Fruit fly (Drosophila melanogaster) S2 (cell line): ENCODE data around the gene Glyat.
A peak's percentile ranks its signal among the peaks of the same experiment; 100 is the strongest.

Source experiments
- CG8478 ChIP-seq: fragments of >200 bp; optimal IDR thresholded peaks from 2 replicates; lab custom pipeline; 2018
- CTCF ChIP-seq, 2 experiments: fragments of >200 bp; optimal IDR thresholded peaks; 2 replicates each; lab custom pipeline; 2018

Glyat gene

dm6 chr2L:8010602-8011455 is at the start of gene Glyat, which contains the start of gene Tg:
Gene Glyat, minus strand, starts transcription at chr2L:8010652.
Gene Tg, plus strand, starts transcription at chr2L:8011405.
- TF ChIP-seq CG8478 (lab: Kevin White, UChicago) (no peak), CTCF (optimal IDR thresholded peaks at IDR 0.05; lab: Kevin White, UChicago) (no peak)

DNA sequence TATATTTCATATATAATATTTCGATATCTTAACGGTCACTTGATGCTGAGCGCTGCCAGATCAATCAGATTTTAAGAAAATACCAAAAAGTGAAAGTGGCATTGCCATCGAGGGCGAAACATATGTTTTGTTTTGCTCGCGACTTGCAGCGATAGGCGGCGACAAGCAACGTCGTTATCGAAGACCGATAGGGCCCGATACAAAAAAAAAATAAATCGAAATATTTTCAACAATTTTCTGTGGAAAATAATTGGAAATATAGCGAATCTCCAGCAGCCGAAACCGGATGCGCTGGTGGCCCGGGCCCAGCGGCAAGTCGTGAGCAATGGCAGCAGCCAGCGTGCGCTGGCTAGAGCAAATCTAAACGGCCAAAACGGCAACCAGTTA is 32.8 kb upstream of the Glyat start, which contains the start of gene Megf8:
Megf8 (plus strand) TSS at position 190 of the 387 bp plus-strand sequence.
- TF ChIP-seq CTCF (optimal IDR thresholded peaks at IDR 0.05; lab: Kevin White, UChicago), result no peak
- TF ChIP-seq CG8478 (lab: Kevin White, UChicago), result no peak

dm6 chr2L:8042645-8043281 is 32.3 kb upstream of the Glyat start, which contains the start of gene RpL36A:
Gene RpL36A, minus strand, starts transcription at chr2L:8042909.
- no peak for TF ChIP-seq CG8478 (lab: Kevin White, UChicago)
- peak in 1 of 2 experiments; percentile 19 for TF ChIP-seq CTCF (optimal IDR thresholded peaks at IDR 0.05; lab: Kevin White, UChicago)

DNA sequence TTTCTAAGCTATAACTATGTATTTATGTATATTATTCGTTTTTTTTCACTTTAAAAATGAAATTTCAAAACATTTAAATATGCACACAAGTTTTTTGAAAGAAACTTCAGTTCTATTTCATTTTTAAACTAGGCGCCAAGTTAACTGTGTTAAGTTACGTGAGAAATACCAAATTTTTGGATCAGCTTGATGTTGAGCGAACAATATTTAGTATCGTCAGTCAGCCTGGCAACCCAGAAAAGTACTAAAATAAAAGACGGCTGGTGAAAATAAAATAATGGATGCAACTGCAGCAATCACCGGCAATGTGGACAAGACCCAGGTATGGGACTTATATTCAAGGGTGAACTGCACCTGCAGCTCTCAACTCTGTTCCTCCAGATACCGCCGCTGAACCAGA is 30.4 kb upstream of the Glyat start, which contains the start of gene CCDC53:
CCDC53 (plus strand) TSS at position 235 of the 400 bp plus-strand sequence.
- TF ChIP-seq CTCF (optimal IDR thresholded peaks at IDR 0.05; lab: Kevin White, UChicago) (no peak), CG8478 (lab: Kevin White, UChicago) (no peak)

DNA sequence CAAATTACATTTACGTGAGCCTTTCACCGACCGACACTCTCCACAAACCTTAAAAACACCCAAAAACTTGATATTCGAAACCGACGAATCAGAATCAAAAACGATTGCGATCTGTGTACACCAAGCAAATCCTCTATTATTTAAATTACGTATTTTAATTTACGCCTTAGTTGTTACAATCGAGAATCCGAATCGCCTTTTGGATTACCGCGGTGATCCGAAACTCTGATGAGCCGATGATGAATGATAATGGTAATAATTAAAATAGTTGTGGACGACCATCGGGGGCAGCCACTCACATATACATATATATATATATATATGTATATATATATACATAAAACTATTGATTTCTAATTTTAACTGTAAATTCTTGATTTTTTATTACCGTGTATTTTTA is 29.2 kb upstream of the Glyat start, which contains the start of gene CG7367:
CG7367 (minus strand) TSS at position 101 of the 400 bp plus-strand sequence.
- TF ChIP-seq CTCF (optimal IDR thresholded peaks at IDR 0.05; lab: Kevin White, UChicago) (no peak), CG8478 (lab: Kevin White, UChicago) (no peak)

DNA sequence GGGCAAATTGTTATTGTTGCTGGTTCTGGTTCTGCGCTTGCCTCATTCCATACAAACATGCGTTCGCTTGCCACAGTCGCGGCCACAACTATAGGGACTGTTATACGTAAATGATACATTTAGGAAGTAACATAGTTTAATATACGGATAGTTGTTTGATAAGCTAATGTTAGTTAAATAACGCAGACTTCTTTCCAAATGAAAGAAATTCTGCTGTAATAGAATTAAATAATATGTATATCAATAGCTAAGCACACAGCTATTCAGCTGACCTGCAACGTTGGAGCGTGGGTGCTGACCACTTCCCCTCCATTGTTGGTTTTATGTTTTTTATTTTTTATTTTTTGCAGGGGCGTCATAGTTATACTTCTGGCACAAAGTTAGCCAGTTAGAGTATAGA is 24.3 kb upstream of the Glyat start:
- TF ChIP-seq CG8478 (lab: Kevin White, UChicago), result no peak
- TF ChIP-seq CTCF (optimal IDR thresholded peaks at IDR 0.05; lab: Kevin White, UChicago), result no peak

DNA sequence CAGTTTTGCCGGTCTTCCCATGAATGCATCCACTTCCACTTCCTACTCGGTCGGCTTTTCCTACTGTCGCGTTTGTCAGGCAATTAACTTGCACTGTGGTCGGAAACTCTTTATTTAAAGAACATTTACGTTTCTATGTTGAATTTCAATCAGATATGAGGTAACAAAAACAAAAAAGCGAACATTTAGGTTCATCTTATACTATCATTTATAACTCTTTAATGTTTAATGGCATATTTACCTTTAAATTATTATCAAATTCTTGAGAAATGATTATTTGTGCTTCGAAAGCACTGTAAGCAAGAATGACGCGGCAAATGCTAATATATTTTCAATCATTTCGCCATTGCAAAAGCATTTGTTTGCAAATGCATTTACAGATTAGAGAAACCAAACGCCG is 23.3 kb upstream of the Glyat start:
- TF ChIP-seq CTCF (optimal IDR thresholded peaks at IDR 0.05; lab: Kevin White, UChicago), result no peak
- no peak for TF ChIP-seq CG8478 (lab: Kevin White, UChicago)

dm6 chr2L:8031588-8031987 is 21.1 kb upstream of the Glyat start:
- TF ChIP-seq CG8478 (lab: Kevin White, UChicago) (no peak), CTCF (optimal IDR thresholded peaks at IDR 0.05; lab: Kevin White, UChicago) (no peak)

dm6 chr2L:8030693-8031210 is 20.3 kb upstream of the Glyat start, which contains the start of gene Cka:
Gene Cka, plus strand, starts transcription at chr2L:8030721.
- TF ChIP-seq CG8478 (lab: Kevin White, UChicago) (no peak), CTCF (optimal IDR thresholded peaks at IDR 0.05; lab: Kevin White, UChicago) (peak in 1 of 2 experiments; percentile 32)

- no peak for TF ChIP-seq CTCF (optimal IDR thresholded peaks at IDR 0.05; lab: Kevin White, UChicago)
Observed at dm6 chr2L:8030102-8030501, 19.6 kb upstream of the Glyat start.

DNA sequence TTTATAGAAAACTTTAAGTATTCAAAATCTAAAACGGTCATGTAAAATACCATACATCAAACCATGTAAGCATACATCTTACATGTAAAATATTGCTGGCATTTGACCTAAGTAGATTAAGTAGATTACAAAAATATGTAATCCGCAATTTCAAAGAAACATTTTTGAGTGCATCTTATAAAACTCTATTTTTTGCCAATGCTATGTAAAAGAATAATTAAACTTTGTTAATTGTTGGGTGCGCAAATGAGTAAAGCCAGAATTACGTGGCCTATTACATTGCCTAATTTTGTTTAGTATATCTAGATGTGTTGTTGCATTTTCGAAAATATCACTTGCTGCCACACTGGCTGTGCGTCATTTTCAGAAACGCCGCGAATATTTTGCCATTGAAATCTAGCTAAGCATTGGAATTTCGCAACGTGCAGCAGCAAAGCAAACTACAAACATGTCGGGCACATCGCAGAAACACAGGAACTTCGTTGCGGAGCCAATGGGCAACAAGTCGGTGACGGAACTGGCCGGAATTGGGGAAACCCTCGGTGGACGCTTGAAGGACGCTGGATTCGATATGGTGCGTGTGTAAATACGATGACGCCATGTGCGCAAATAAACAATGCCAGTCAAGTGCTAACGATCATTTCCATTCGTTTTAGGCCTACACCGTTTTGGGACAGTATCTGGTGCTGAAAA is 18.9 kb upstream of the Glyat start, which contains the start of gene baf:
baf (plus strand) TSS at position 303 of the 693 bp plus-strand sequence.
- no peak for TF ChIP-seq CG8478 (lab: Kevin White, UChicago)
- TF ChIP-seq CTCF (optimal IDR thresholded peaks at IDR 0.05; lab: Kevin White, UChicago), result peak; percentile 22 to 40

- TF ChIP-seq CG8478 (lab: Kevin White, UChicago) (no peak), CTCF (optimal IDR thresholded peaks at IDR 0.05; lab: Kevin White, UChicago) (peak; percentile 76 to 80)
Observed at dm6 chr2L:8024325-8024724, 13.9 kb upstream of the Glyat start.

- TF ChIP-seq CG8478 (lab: Kevin White, UChicago), result no peak
- no peak for TF ChIP-seq CTCF (optimal IDR thresholded peaks at IDR 0.05; lab: Kevin White, UChicago)
Observed at dm6 chr2L:8012551-8012950, 2.1 kb upstream of the Glyat start.
